Worm (Caenorhabditis elegans) whole organism, L4 larva: Measurements from ENCODE around the gene C39E9.12.

Experiments used
- F26F4.8 ChIP-seq: fragments of 200-800 bp; sonication (Bioruptor generic); conservative IDR thresholded peaks from 2 replicates; pipeline ENCODE4 v1.3.6; 2022; ENCODE audit warnings: missing genetic modification characterization, missing compliant biosample characterization
- nhr-10 ChIP-seq: fragments of 150-350 bp; optimal IDR thresholded peaks from 2 replicates; lab custom pipeline; 2014; ENCODE audit warnings: missing biosample characterization, missing genetic modification characterization
- pha-4 ChIP-seq, 2 experiments: fragments of 150-350 bp in 1 of 2; fragments of 200-800 bp in 1 of 2; sonication (Bioruptor generic) in 1 of 2; IDR thresholded peaks in 1 of 2; optimal IDR thresholded peaks in 1 of 2; 2 replicates each; pipeline versions ENCODE4 v1.3.6 to Lab custom; 2014 to 2022; ENCODE audit warnings: missing genetic modification characterization in 2 of 2, missing genetic modification reagents in 2 of 2, missing biosample characterization in 1 of 2, missing compliant biosample characterization in 1 of 2
- zag-1 ChIP-seq: fragments of 150-350 bp; optimal IDR thresholded peaks from 2 replicates; lab custom pipeline; 2014; ENCODE audit warnings: missing biosample characterization, missing genetic modification characterization

- TF ChIP-seq zag-1 (no peak), nhr-10 (no peak), F26F4.8 (GFP tag; lab: Robert Waterston, UW) (no peak), pha-4 (GFP tag; IDR thresholded peaks at IDR 0.05; lab: Robert Waterston, UW) (no peak), pha-4 (tag; optimal IDR thresholded peaks at IDR 0.05; lab: Kevin White, UChicago) (no peak)
Measured at ce11 chrIV:13108430-13108829, 14.6 kb downstream of the C39E9.12 start.
